Fruit fly (Drosophila melanogaster) whole organism, embryonic: Measurements from ENCODE around the gene CG17230.

ENCODE experiments used
- Aef1 ChIP-seq: fragments of 200-800 bp; sonication (Bioruptor generic); IDR thresholded peaks from 3 replicates; pipeline ENCODE4 v1.3.6; 2022; ENCODE audit warnings: missing biosample characterization, missing genetic modification characterization
- Blimp-1 ChIP-seq: fragments of 200-800 bp; sonication (Bioruptor generic); optimal IDR thresholded peaks from 3 replicates; lab custom pipeline; 2018; ENCODE audit warnings: missing biosample characterization, missing genetic modification characterization, mild to moderate bottlenecking, moderate library complexity, missing genetic modification reagents
- CG10209 ChIP-seq: fragments of 200-800 bp; sonication (Bioruptor generic); optimal IDR thresholded peaks from 3 replicates; lab custom pipeline; 2017; ENCODE audit warnings: missing biosample characterization, mild to moderate bottlenecking, missing genetic modification characterization, missing genetic modification reagents
- CG10274 ChIP-seq: fragments of 200-800 bp; sonication (Bioruptor generic); optimal IDR thresholded peaks from 3 replicates; lab custom pipeline; 2017; ENCODE audit warnings: missing biosample characterization, mild to moderate bottlenecking, missing genetic modification characterization
- CG10431 ChIP-seq: fragments of 200-800 bp; sonication (Bioruptor generic); optimal IDR thresholded peaks from 3 replicates; lab custom pipeline; 2018; ENCODE audit warnings: missing biosample characterization, mild to moderate bottlenecking, missing genetic modification characterization
- CG11085 ChIP-seq: fragments of 200-800 bp; sonication (Bioruptor generic); IDR thresholded peaks from 2 replicates; pipeline ENCODE4 v1.3.6; 2022; ENCODE audit warnings: missing biosample characterization, missing genetic modification characterization
- CG15269 ChIP-seq: fragments of 200-800 bp; sonication (Bioruptor generic); optimal IDR thresholded peaks from 2 replicates; lab custom pipeline; 2018; ENCODE audit warnings: missing biosample characterization, mild to moderate bottlenecking, missing genetic modification characterization, moderate library complexity
- CG16813 ChIP-seq: fragments of 200-800 bp; sonication (Bioruptor generic); IDR thresholded peaks from 3 replicates; pipeline ENCODE4 v1.3.6; 2022; ENCODE audit warnings: missing biosample characterization, missing genetic modification characterization; ENCODE audit not compliant: partially characterized antibody
- CG17829 ChIP-seq: fragments of 200-800 bp; optimal IDR thresholded peaks from 2 replicates; lab custom pipeline; 2019; ENCODE audit warnings: missing biosample characterization, mild to moderate bottlenecking, missing genetic modification characterization, moderate library complexity
- CG1832 ChIP-seq: fragments of 200-800 bp; sonication (Bioruptor generic); optimal IDR thresholded peaks from 2 replicates; lab custom pipeline; 2017; ENCODE audit warnings: missing biosample characterization, mild to moderate bottlenecking, missing genetic modification characterization, inconsistent platforms
- CG2199 ChIP-seq: fragments of 200-800 bp; sonication (Bioruptor generic); IDR thresholded peaks from 3 replicates; pipeline ENCODE4 v1.3.6; 2022; ENCODE audit warnings: missing biosample characterization, missing genetic modification characterization
- CG31388 ChIP-seq: fragments of 200-800 bp; sonication (Bioruptor generic); optimal IDR thresholded peaks from 2 replicates; lab custom pipeline; 2016; ENCODE audit warnings: missing biosample characterization, missing genetic modification characterization
- CG4282 ChIP-seq: fragments of 200-800 bp; sonication (Bioruptor generic); optimal IDR thresholded peaks from 2 replicates; lab custom pipeline; 2016; ENCODE audit warnings: missing biosample characterization, missing genetic modification characterization
- CG6654 ChIP-seq: fragments of 200-800 bp; sonication (Bioruptor generic); optimal IDR thresholded peaks from 2 replicates; lab custom pipeline; 2017; ENCODE audit warnings: missing biosample characterization, mild to moderate bottlenecking, missing genetic modification characterization
- CG7271 ChIP-seq: fragments of 200-800 bp; sonication (Bioruptor generic); optimal IDR thresholded peaks from 2 replicates; lab custom pipeline; 2018; ENCODE audit warnings: missing biosample characterization, mild to moderate bottlenecking, missing genetic modification characterization, moderate library complexity
- CG7357 ChIP-seq: fragments of 200-800 bp; sonication (Bioruptor generic); IDR thresholded peaks from 3 replicates; pipeline ENCODE4 v1.3.6; 2022; ENCODE audit warnings: missing biosample characterization, missing genetic modification characterization
- CG7556 ChIP-seq: fragments of 200-800 bp; sonication (Bioruptor generic); optimal IDR thresholded peaks from 2 replicates; lab custom pipeline; 2017; ENCODE audit warnings: missing biosample characterization, mild to moderate bottlenecking, missing genetic modification characterization
- CG7745 ChIP-seq: fragments of 200-800 bp; sonication (Bioruptor generic); optimal IDR thresholded peaks from 2 replicates; lab custom pipeline; 2018; ENCODE audit warnings: missing biosample characterization, mild to moderate bottlenecking, missing genetic modification characterization, moderate library complexity
- CG7786 ChIP-seq: fragments of 200-800 bp; sonication (Bioruptor generic); optimal IDR thresholded peaks from 2 replicates; lab custom pipeline; 2016; ENCODE audit warnings: missing biosample characterization, missing genetic modification characterization
- CG7963 ChIP-seq: fragments of 200-800 bp; sonication (Bioruptor generic); IDR thresholded peaks from 3 replicates; pipeline ENCODE4 v1.3.6; 2022; ENCODE audit warnings: missing biosample characterization, missing genetic modification characterization; ENCODE audit not compliant: partially characterized antibody
- CG9437 ChIP-seq: fragments of 200-800 bp; sonication (Bioruptor generic); optimal IDR thresholded peaks from 2 replicates; lab custom pipeline; 2018; ENCODE audit warnings: missing biosample characterization, mild to moderate bottlenecking, missing genetic modification characterization
- Chrac-16 ChIP-seq: fragments of 200-800 bp; sonication (Bioruptor generic); optimal IDR thresholded peaks from 3 replicates; lab custom pipeline; 2016; ENCODE audit warnings: missing biosample characterization, missing genetic modification characterization
- Dek ChIP-seq: fragments of 200-800 bp; sonication (Bioruptor generic); optimal IDR thresholded peaks from 3 replicates; lab custom pipeline; 2019; ENCODE audit warnings: missing biosample characterization, mild to moderate bottlenecking, missing genetic modification characterization, moderate library complexity
- Dfd ChIP-seq, 2 experiments: fragments of >200 bp; optimal IDR thresholded peaks; 2 replicates each; lab custom pipeline; 2017; ENCODE audit warnings: missing biosample characterization in 2 of 2, missing genetic modification characterization in 2 of 2
- Fer3 ChIP-seq: fragments of 200-800 bp; sonication (Bioruptor generic); optimal IDR thresholded peaks from 2 replicates; lab custom pipeline; 2018; ENCODE audit warnings: missing biosample characterization, mild to moderate bottlenecking, missing genetic modification characterization, moderate library complexity
- Jarid2 ChIP-seq: fragments of 200-800 bp; sonication (Bioruptor generic); optimal IDR thresholded peaks from 3 replicates; lab custom pipeline; 2017; ENCODE audit warnings: mild to moderate bottlenecking, missing biosample characterization, missing genetic modification reagents, missing genetic modification characterization
- Lpt ChIP-seq: fragments of >200 bp; optimal IDR thresholded peaks from 2 replicates; lab custom pipeline; 2018; ENCODE audit warnings: missing biosample characterization, missing genetic modification characterization
- Nf-YB ChIP-seq: fragments of 200-800 bp; sonication (Bioruptor generic); optimal IDR thresholded peaks from 3 replicates; lab custom pipeline; 2019; ENCODE audit warnings: missing biosample characterization, mild to moderate bottlenecking, missing genetic modification characterization, moderate library complexity
- Sry-β ChIP-seq: fragments of 200-800 bp; sonication (Bioruptor generic); optimal IDR thresholded peaks from 2 replicates; lab custom pipeline; 2018; ENCODE audit warnings: missing biosample characterization, mild to moderate bottlenecking, missing genetic modification characterization, moderate library complexity
- Taf1 ChIP-seq: fragments of 200-800 bp; sonication (Bioruptor generic); IDR thresholded peaks from 2 replicates; pipeline ENCODE4 v1.3.6; 2022; ENCODE audit warnings: missing biosample characterization, missing genetic modification characterization
- bcd ChIP-seq: fragments of 200-800 bp; sonication (Bioruptor generic); optimal IDR thresholded peaks from 2 replicates; lab custom pipeline; 2017; ENCODE audit warnings: missing biosample characterization, mild to moderate bottlenecking, missing genetic modification characterization
- btn ChIP-seq: fragments of 200-800 bp; sonication (Bioruptor generic); optimal IDR thresholded peaks from 2 replicates; lab custom pipeline; 2016; ENCODE audit warnings: missing biosample characterization, missing genetic modification characterization
- dmrt11E ChIP-seq: fragments of 200-800 bp; sonication (Bioruptor generic); optimal IDR thresholded peaks from 3 replicates; lab custom pipeline; 2018; ENCODE audit warnings: missing biosample characterization, mild to moderate bottlenecking, missing genetic modification characterization, moderate library complexity
- esg ChIP-seq: fragments of 200-800 bp; sonication (Bioruptor generic); conservative IDR thresholded peaks from 2 replicates; pipeline ENCODE4 v1.3.6; 2022; ENCODE audit warnings: missing biosample characterization, missing genetic modification characterization
- eve ChIP-seq, 2 experiments: fragments of >200 bp; optimal IDR thresholded peaks; 2 replicates each; lab custom pipeline; 2017; ENCODE audit warnings: missing biosample characterization in 2 of 2, missing genetic modification characterization in 2 of 2
- eyg ChIP-seq: fragments of 200-800 bp; sonication (Bioruptor generic); optimal IDR thresholded peaks from 3 replicates; lab custom pipeline; 2016; ENCODE audit warnings: missing biosample characterization, missing genetic modification characterization
- gcm ChIP-seq: fragments of 200-800 bp; sonication (Bioruptor generic); optimal IDR thresholded peaks from 2 replicates; lab custom pipeline; 2019; ENCODE audit warnings: missing biosample characterization, mild to moderate bottlenecking, missing genetic modification characterization, moderate library complexity
- gt ChIP-seq: fragments of 200-800 bp; sonication (Bioruptor generic); IDR thresholded peaks from 2 replicates; pipeline ENCODE4 v1.3.6; 2022; ENCODE audit warnings: missing biosample characterization, missing genetic modification characterization
- jumu ChIP-seq: fragments of 200-800 bp; sonication (Bioruptor generic); optimal IDR thresholded peaks from 3 replicates; lab custom pipeline; 2016; ENCODE audit warnings: missing biosample characterization, missing genetic modification characterization
- kah ChIP-seq: fragments of 200-800 bp; sonication (Bioruptor generic); optimal IDR thresholded peaks from 2 replicates; lab custom pipeline; 2018; ENCODE audit warnings: missing biosample characterization, mild to moderate bottlenecking, missing genetic modification characterization
- kay ChIP-seq: fragments of 200-800 bp; sonication (Bioruptor generic); optimal IDR thresholded peaks from 2 replicates; lab custom pipeline; 2016; ENCODE audit warnings: missing biosample characterization, missing genetic modification characterization
- nerfin-1 ChIP-seq: fragments of 200-800 bp; sonication (Bioruptor generic); optimal IDR thresholded peaks from 3 replicates; lab custom pipeline; 2019; ENCODE audit warnings: missing biosample characterization, mild to moderate bottlenecking, missing genetic modification characterization, moderate library complexity
- otp ChIP-seq: fragments of 200-800 bp; sonication (Bioruptor generic); IDR thresholded peaks from 3 replicates; pipeline ENCODE4, ENCODE4 v1.3.6; 2022; ENCODE audit warnings: missing biosample characterization, missing genetic modification characterization
- pum ChIP-seq: fragments of 200-800 bp; sonication (Bioruptor generic); optimal IDR thresholded peaks from 2 replicates; lab custom pipeline; 2016; ENCODE audit warnings: missing biosample characterization, missing genetic modification characterization
- ro ChIP-seq: fragments of 200-800 bp; sonication (Bioruptor generic); IDR thresholded peaks from 2 replicates; pipeline ENCODE4 v1.3.6; 2022; ENCODE audit warnings: missing biosample characterization, missing genetic modification characterization
- sqz ChIP-seq: fragments of 200-800 bp; sonication (Bioruptor generic); optimal IDR thresholded peaks from 3 replicates; lab custom pipeline; 2018; ENCODE audit warnings: missing biosample characterization, mild to moderate bottlenecking, missing genetic modification characterization
- tin ChIP-seq: fragments of 200-800 bp; sonication (Bioruptor generic); optimal IDR thresholded peaks from 3 replicates; lab custom pipeline; 2016; ENCODE audit warnings: missing biosample characterization, missing genetic modification characterization
- trem ChIP-seq: fragments of 200-800 bp; optimal IDR thresholded peaks from 3 replicates; lab custom pipeline; 2019; ENCODE audit warnings: missing biosample characterization, mild to moderate bottlenecking, missing genetic modification characterization, moderate library complexity
- vfl ChIP-seq: fragments of 200-800 bp; sonication (Bioruptor generic); optimal IDR thresholded peaks from 2 replicates; lab custom pipeline; 2016; ENCODE audit warnings: missing biosample characterization, missing genetic modification characterization
- wek ChIP-seq: fragments of 200-800 bp; sonication (Bioruptor generic); optimal IDR thresholded peaks from 3 replicates; lab custom pipeline; 2018; ENCODE audit warnings: missing biosample characterization, mild to moderate bottlenecking, missing genetic modification characterization, moderate library complexity

CG17230 gene

dm6 chr3R:11421643-11422122 is 15.9 kb upstream of the CG17230 start, which contains the start of the genes ninaG and Sptz (continued):
- TF ChIP-seq Sry-β (GFP tag; lab: Kevin White, UChicago) (peak; percentile 99), kah (GFP tag; lab: Kevin White, UChicago) (peak; percentile 34), Dfd (GFP tag; optimal IDR thresholded peaks at IDR 0.05; lab: Kevin White, UChicago) (no peak), esg (GFP tag; lab: Robert Waterston, UW) (peak; percentile 96), CG31388 (GFP tag; lab: Kevin White, UChicago) (peak; percentile 89), tin (GFP tag; lab: Kevin White, UChicago) (peak; percentile 97), CG15269 (peak; percentile 87), Jarid2 (GFP tag; lab: Kevin White, UChicago) (peak; percentile 67), gt (GFP tag; lab: Robert Waterston, UW) (peak; percentile 87), Taf1 (GFP tag; lab: Robert Waterston, UW) (peak; percentile 90), Blimp-1 (peak; percentile 86), CG7745 (tag; lab: Kevin White, UChicago) (no peak), CG7357 (GFP tag; lab: Robert Waterston, UW) (peak; percentile 89), Dek (peak; percentile 90), CG1832 (GFP tag; lab: Kevin White, UChicago) (no peak), otp (GFP tag; lab: Robert Waterston, UW) (peak; percentile 92), CG2199 (peak; percentile 95; the same call in 2 of the 3 replicates), eve (GFP tag; optimal IDR thresholded peaks at IDR 0.05; lab: Kevin White, UChicago) (peak in 1 of 2 experiments; percentile 86), CG6654 (GFP tag; lab: Kevin White, UChicago) (peak; percentile 75), CG7556 (GFP tag; lab: Kevin White, UChicago) (peak; percentile 88), jumu (GFP tag; lab: Kevin White, UChicago) (peak; percentile 95), nerfin-1 (tag; lab: Kevin White, UChicago) (peak; percentile 84), CG7786 (peak; percentile 94), Nf-YB (GFP tag; lab: Kevin White, UChicago) (peak; percentile 65), CG10274 (GFP tag; lab: Kevin White, UChicago) (peak; percentile 62), ro (GFP tag; lab: Robert Waterston, UW) (peak; percentile 90), dmrt11E (tag; lab: Kevin White, UChicago) (peak; percentile 94), CG10431 (GFP tag; lab: Kevin White, UChicago) (no peak), pum (GFP tag; lab: Kevin White, UChicago) (peak; percentile 96), Aef1 (peak; percentile 96), gcm (GFP tag; lab: Kevin White, UChicago) (peak; percentile 81), wek (GFP tag; lab: Kevin White, UChicago) (no peak), CG17829 (tag; lab: Kevin White, UChicago) (peak; percentile 91), CG4282 (peak; percentile 88), Chrac-16 (GFP tag; lab: Kevin White, UChicago) (peak; percentile 96), CG10209 (GFP tag; lab: Kevin White, UChicago) (peak; percentile 92), CG7271 (tag; lab: Kevin White, UChicago) (peak; percentile 83), vfl (GFP tag; lab: Kevin White, UChicago) (peak; percentile 95), Fer3 (tag; lab: Kevin White, UChicago) (peak; percentile 91), Lpt (GFP tag; lab: Kevin White, UChicago) (no peak), sqz (GFP tag; lab: Kevin White, UChicago) (no peak), CG7963 (GFP tag; lab: Robert Waterston, UW) (no peak), CG16813 (GFP tag; lab: Robert Waterston, UW) (peak; percentile 55; the same call in 2 of the 3 replicates), trem (tag; lab: Kevin White, UChicago) (peak; percentile 84), kay (GFP tag; lab: Kevin White, UChicago) (peak; percentile 93), CG9437 (GFP tag; lab: Kevin White, UChicago) (peak; percentile 73), CG11085 (GFP tag; lab: Robert Waterston, UW) (peak; percentile 94), btn (GFP tag; lab: Kevin White, UChicago) (peak; percentile 76), eyg (GFP tag; lab: Kevin White, UChicago) (peak; percentile 83), bcd (peak; percentile 94)
